Fruit fly (Drosophila melanogaster) whole organism, prepupa: ENCODE data around the gene Jon99Ciii.
A peak's percentile ranks its signal among the peaks of the same experiment; 100 is the strongest.

Experiments
- Blimp-1 ChIP-seq: fragments of 200-800 bp; sonication (Bioruptor generic); optimal IDR thresholded peaks from 3 replicates; lab custom pipeline; 2017; ENCODE audit warnings: missing biosample characterization, missing genetic modification characterization, mild to moderate bottlenecking, moderate library complexity, missing genetic modification reagents
- CG15336 ChIP-seq: fragments of 200-800 bp; sonication (Bioruptor generic); IDR thresholded peaks from 2 replicates; pipeline ENCODE4 v1.3.6; 2022; ENCODE audit warnings: missing biosample characterization, missing genetic modification characterization
- CG1621 ChIP-seq: fragments of 200-800 bp; sonication (Bioruptor generic); optimal IDR thresholded peaks from 3 replicates; lab custom pipeline; 2018; ENCODE audit warnings: missing biosample characterization, mild to moderate bottlenecking, missing genetic modification characterization
- CG3032 ChIP-seq: fragments of 200-800 bp; optimal IDR thresholded peaks from 2 replicates; lab custom pipeline; 2019; ENCODE audit warnings: missing biosample characterization, mild to moderate bottlenecking, missing genetic modification characterization, moderate library complexity
- CG3919 ChIP-seq: fragments of 200-800 bp; sonication (Bioruptor generic); optimal IDR thresholded peaks from 3 replicates; lab custom pipeline; 2016; ENCODE audit warnings: missing biosample characterization, missing genetic modification characterization
- CG6854 ChIP-seq: fragments of 200-800 bp; sonication (Bioruptor generic); optimal IDR thresholded peaks from 2 replicates; lab custom pipeline; 2017; ENCODE audit warnings: missing biosample characterization, mild to moderate bottlenecking, missing genetic modification characterization
- CG8632 ChIP-seq: fragments of 200-800 bp; sonication (Bioruptor generic); optimal IDR thresholded peaks from 3 replicates; lab custom pipeline; 2016; ENCODE audit warnings: missing biosample characterization, missing genetic modification characterization
- Eip75B ChIP-seq: fragments of 200-800 bp; sonication (Bioruptor generic); optimal IDR thresholded peaks from 3 replicates; lab custom pipeline; 2016; ENCODE audit warnings: missing biosample characterization, missing genetic modification characterization
- Eip78C ChIP-seq: fragments of 200-800 bp; sonication (Bioruptor generic); peaks from one replicate; lab custom pipeline; 2016; ENCODE audit warnings: missing biosample characterization, missing genetic modification characterization
- Ets96B ChIP-seq: fragments of 200-800 bp; optimal IDR thresholded peaks from 2 replicates; lab custom pipeline; 2019; ENCODE audit warnings: missing biosample characterization, mild to moderate bottlenecking, missing genetic modification characterization, moderate library complexity
- Hr38 ChIP-seq: sonication (Bioruptor generic); optimal IDR thresholded peaks from 2 replicates; lab custom pipeline; 2016; ENCODE audit warnings: missing biosample characterization, missing genetic modification characterization
- Hr39 ChIP-seq: fragments of 200-800 bp; sonication (Bioruptor generic); optimal IDR thresholded peaks from 2 replicates; lab custom pipeline; 2016; ENCODE audit warnings: missing biosample characterization, missing genetic modification characterization
- Lpt ChIP-seq: fragments of 200-800 bp; sonication (Bioruptor generic); optimal IDR thresholded peaks from 3 replicates; lab custom pipeline; 2016; ENCODE audit warnings: missing biosample characterization, missing genetic modification characterization
- Smox ChIP-seq: fragments of 200-800 bp; sonication (Bioruptor generic); optimal IDR thresholded peaks from 3 replicates; lab custom pipeline; 2016; ENCODE audit warnings: missing biosample characterization, missing genetic modification characterization
- fd85E ChIP-seq: fragments of 200-800 bp; sonication (Bioruptor generic); optimal IDR thresholded peaks from 3 replicates; lab custom pipeline; 2016; ENCODE audit warnings: missing biosample characterization, missing genetic modification characterization

Gene Jon99Ciii

dm6 chr3R:29963102-29963501 is 41.1 kb downstream of the Jon99Ciii start:
- TF ChIP-seq CG6854 (GFP tag; lab: Kevin White, UChicago) = no peak
- TF ChIP-seq Blimp-1 (GFP tag; lab: Kevin White, UChicago) = peak; percentile 13

DNA sequence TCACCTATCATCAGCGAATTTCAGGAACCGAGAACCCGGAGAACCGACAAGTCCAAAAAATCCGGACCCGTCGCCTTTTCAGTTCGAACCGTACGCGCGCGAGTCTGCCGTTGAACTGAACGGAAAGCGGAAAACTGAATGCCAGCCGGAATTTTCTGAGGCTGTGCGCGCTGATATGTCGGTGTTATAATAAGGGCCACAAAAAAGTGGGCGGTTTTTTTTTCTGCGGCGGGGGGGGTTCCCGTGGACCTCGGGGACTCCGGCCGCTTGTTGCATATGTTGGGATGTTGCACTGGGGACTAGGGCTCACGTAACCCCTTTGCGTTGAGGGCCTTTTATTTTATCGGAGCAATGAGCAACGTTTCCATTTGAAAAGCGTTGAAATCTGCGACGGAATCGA is 47.3 kb downstream of the Jon99Ciii start, which contains the start of gene TkR99D:
Gene TkR99D, minus strand, starts transcription at position 101 of the 400 bp plus-strand sequence.
- no peak for TF ChIP-seq CG15336 (GFP tag; lab: Robert Waterston, UW)
- TF ChIP-seq Smox (GFP tag; lab: Kevin White, UChicago) = no peak
- no peak for TF ChIP-seq CG1621
- TF ChIP-seq Eip75B (GFP tag; lab: Kevin White, UChicago) = no peak
- TF ChIP-seq fd85E (GFP tag; lab: Kevin White, UChicago) = no peak
- no peak for TF ChIP-seq Hr38 (GFP tag; lab: Kevin White, UChicago)
- no peak for TF ChIP-seq Eip78C (GFP tag; lab: Kevin White, UChicago)
- TF ChIP-seq CG8632 (GFP tag; lab: Kevin White, UChicago) = no peak
- no peak for TF ChIP-seq CG3032 (tag; lab: Kevin White, UChicago)
- TF ChIP-seq Lpt (GFP tag; lab: Kevin White, UChicago) = no peak
- no peak for TF ChIP-seq Ets96B
- no peak for TF ChIP-seq CG3919 (GFP tag; lab: Kevin White, UChicago)
- no peak for TF ChIP-seq Hr39
